Worm (Caenorhabditis elegans) whole organism, early embryonic: ENCODE data around the gene F40F8.3.

Experiments used
- F13C5.2 ChIP-seq: sonication (generic microtip); optimal IDR thresholded peaks from 2 replicates; lab custom pipeline; 2017; ENCODE audit warnings: mild to moderate bottlenecking, missing genetic modification characterization, inconsistent platforms, missing compliant biosample characterization
- ama-1 ChIP-seq: fragments of 150-350 bp; optimal IDR thresholded peaks from 2 replicates; lab custom pipeline; 2014
- ceh-13 ChIP-seq: fragments of 200-800 bp; sonication (Bioruptor generic); optimal IDR thresholded peaks from 2 replicates; lab custom pipeline; 2018; ENCODE audit warnings: mild to moderate bottlenecking, missing genetic modification characterization, missing compliant biosample characterization
- hmg-4 ChIP-seq: fragments of 200-800 bp; sonication (Bioruptor generic); optimal IDR thresholded peaks from 2 replicates; lab custom pipeline; 2018; ENCODE audit warnings: mild to moderate bottlenecking, missing genetic modification characterization, missing compliant biosample characterization
- pes-1 ChIP-seq: fragments of 200-800 bp; sonication (Bioruptor generic); IDR thresholded peaks from 2 replicates; pipeline ENCODE4 v1.3.6; 2022; ENCODE audit warnings: missing genetic modification reagents, missing genetic modification characterization, missing compliant biosample characterization
- scrt-1 ChIP-seq: fragments of 200-800 bp; sonication (Bioruptor generic); IDR thresholded peaks from 2 replicates; pipeline ENCODE4 v1.3.6; 2022; ENCODE audit warnings: missing genetic modification characterization, missing compliant biosample characterization
- tbx-37 ChIP-seq: fragments of 200-800 bp; sonication (Bioruptor generic); conservative IDR thresholded peaks from 2 replicates; pipeline ENCODE4 v1.3.6; 2022; ENCODE audit warnings: missing genetic modification reagents, missing genetic modification characterization, missing compliant biosample characterization

- TF ChIP-seq F13C5.2 (tag; lab: Kevin White, UChicago) (no peak), tbx-37 (GFP tag; lab: Robert Waterston, UW) (no peak), pes-1 (GFP tag; lab: Robert Waterston, UW) (no peak), scrt-1 (GFP tag; lab: Robert Waterston, UW) (no peak), hmg-4 (GFP tag; lab: Kevin White, UChicago) (no peak), ceh-13 (GFP tag; lab: Kevin White, UChicago) (no peak), ama-1 (lab: Kevin White, UChicago) (no peak)
Measured at ce11 chrII:11101171-11101570, 27.9 kb upstream of the F40F8.3 start.
